Worm (Caenorhabditis elegans): ENCODE measurements around the gene Y1A5A.1.

DNA sequence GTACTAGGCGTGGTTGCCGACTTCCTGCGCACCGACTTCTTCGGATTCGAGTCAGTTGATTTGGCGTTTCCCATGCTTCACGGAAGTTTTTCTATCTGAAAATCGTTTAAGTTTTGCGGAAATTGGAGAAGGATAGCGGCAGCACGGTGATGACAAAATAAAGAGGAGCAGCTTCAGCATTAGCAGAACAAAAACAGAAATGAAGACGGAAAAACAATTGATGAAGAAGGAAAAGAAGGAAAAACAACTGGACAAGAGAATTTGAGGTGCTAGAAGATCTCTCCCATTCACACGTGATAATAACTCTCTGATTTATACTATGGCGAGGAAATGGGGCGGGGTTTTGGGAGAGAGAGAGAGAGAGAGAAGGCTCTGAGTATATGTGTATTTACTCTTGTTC, 5.6 kb upstream of the Y1A5A.1 start, which contains the start of gene glb-11:
- no peak for TF ChIP-seq ztf-4 (tag; optimal IDR thresholded peaks at IDR 0.05)
- TF ChIP-seq lin-39 (tag; optimal IDR thresholded peaks at IDR 0.05): no peak
- TF ChIP-seq elt-1 (tag; optimal IDR thresholded peaks at IDR 0.05): no peak
- no peak for TF ChIP-seq nhr-43 (tag; optimal IDR thresholded peaks at IDR 0.05; ENCODE audit: poor library complexity, severe bottlenecking)
- TF ChIP-seq ama-1 (optimal IDR thresholded peaks at IDR 0.05): no peak
- no peak for TF ChIP-seq unc-62 (GFP tag; optimal IDR thresholded peaks at IDR 0.05)
- no peak for TF ChIP-seq nhr-23 (tag; optimal IDR thresholded peaks at IDR 0.05)
- no peak for TF ChIP-seq mml-1 (tag; optimal IDR thresholded peaks at IDR 0.05)
- no peak for TF ChIP-seq nhr-28 (tag; optimal IDR thresholded peaks at IDR 0.05)
- no peak for TF ChIP-seq unc-39 (tag; optimal IDR thresholded peaks at IDR 0.05)
- TF ChIP-seq tbx-2 (tag; optimal IDR thresholded peaks at IDR 0.05): no peak
